Fruit fly (Drosophila melanogaster): ENCODE results near the gene eIF4E5.
A peak's percentile ranks its signal among the peaks of the same experiment; 100 is the strongest.

Gene eIF4E5

dm6 chr3L:7911765-7912556, 17.3 kb downstream of the eIF4E5 start, which contains the start of the genes pbl and CG8281 (continued):
- TF ChIP-seq CG8319 (GFP tag; optimal IDR thresholded peaks at IDR 0.05) (no peak), lz (GFP tag; optimal IDR thresholded peaks at IDR 0.05) (peak; percentile 42), Hr39 (GFP tag; optimal IDR thresholded peaks at IDR 0.05) (peak; percentile 62), CG34406 (GFP tag; optimal IDR thresholded peaks at IDR 0.05) (peak; percentile 30), CG3032 (tag; optimal IDR thresholded peaks at IDR 0.05) (peak; percentile 40), CG16779 (tag; optimal IDR thresholded peaks at IDR 0.05) (no peak), eg (GFP tag; IDR thresholded peaks at IDR 0.05) (peak; percentile 69; the same call in 2 of the 3 replicates), dsx (GFP tag; optimal IDR thresholded peaks at IDR 0.05; ENCODE audit: poor library complexity, severe bottlenecking) (peak; percentile 87)

- TF ChIP-seq topi (GFP tag; optimal IDR thresholded peaks at IDR 0.05): no peak
- peak; percentile 68 for TF ChIP-seq Eip78C (GFP tag)
Measured at dm6 chr3L:7914969-7915596, 20.4 kb downstream of the eIF4E5 start, which contains the start of gene Tmem43. Tmem43 (minus strand) TSS chr3L:7915120.

- TF ChIP-seq CG6276 (GFP tag; optimal IDR thresholded peaks at IDR 0.05) (no peak), Lpt (GFP tag; optimal IDR thresholded peaks at IDR 0.05) (no peak), CG3032 (tag; optimal IDR thresholded peaks at IDR 0.05) (no peak), fkh (GFP tag; optimal IDR thresholded peaks at IDR 0.05) (no peak), spab (GFP tag; optimal IDR thresholded peaks at IDR 0.05) (no peak)
Measured at dm6 chr3L:7915808-7916619, 21.3 kb downstream of the eIF4E5 start.

dm6 chr3L:7934200-7934599, 39.5 kb downstream of the eIF4E5 start:
- TF ChIP-seq CG10631 (GFP tag; optimal IDR thresholded peaks at IDR 0.05): no peak
- no peak for TF ChIP-seq CG11902 (GFP tag; optimal IDR thresholded peaks at IDR 0.05)
- TF ChIP-seq lz (GFP tag; optimal IDR thresholded peaks at IDR 0.05): no peak
- no peak for TF ChIP-seq CG11294 (GFP tag; IDR thresholded peaks at IDR 0.05)
- no peak for TF ChIP-seq CG10669 (GFP tag; optimal IDR thresholded peaks at IDR 0.05)
- TF ChIP-seq Gug (GFP tag; IDR thresholded peaks at IDR 0.05): no peak
- TF ChIP-seq Hr4 (GFP tag; optimal IDR thresholded peaks at IDR 0.05): no peak
- no peak for TF ChIP-seq dsx (GFP tag; optimal IDR thresholded peaks at IDR 0.05; ENCODE audit: poor library complexity, severe bottlenecking)
- TF ChIP-seq CG6854 (GFP tag; optimal IDR thresholded peaks at IDR 0.05): no peak
- TF ChIP-seq CG16779 (tag; optimal IDR thresholded peaks at IDR 0.05): no peak
- TF ChIP-seq svp (GFP tag): no peak
- no peak for TF ChIP-seq CG8319 (GFP tag; optimal IDR thresholded peaks at IDR 0.05)

dm6 chr3L:7934857-7935256, 40.2 kb downstream of the eIF4E5 start:
- TF ChIP-seq CG6163 (GFP tag; IDR thresholded peaks at IDR 0.05) (no peak), vri (GFP tag; optimal IDR thresholded peaks at IDR 0.05) (peak; percentile 62)

dm6 chr3L:7935409-7935932, 40.8 kb downstream of the eIF4E5 start:
- TF ChIP-seq Blimp-1 (GFP tag; optimal IDR thresholded peaks at IDR 0.05): no peak
- TF ChIP-seq net (GFP tag; optimal IDR thresholded peaks at IDR 0.05): no peak
- TF ChIP-seq cyc (GFP tag; optimal IDR thresholded peaks at IDR 0.05): no peak
- TF ChIP-seq Gug (GFP tag; IDR thresholded peaks at IDR 0.05): no peak
- no peak for TF ChIP-seq dsx (GFP tag; optimal IDR thresholded peaks at IDR 0.05; ENCODE audit: poor library complexity, severe bottlenecking)
- TF ChIP-seq CG11294 (GFP tag; IDR thresholded peaks at IDR 0.05): no peak
- no peak for TF ChIP-seq spab (GFP tag; optimal IDR thresholded peaks at IDR 0.05)
- TF ChIP-seq svp (GFP tag): peak; percentile 72

All from whole organism, prepupa.